Worm (Caenorhabditis elegans) whole organism, late embryonic: Measurements from ENCODE around the gene F16G10.14.
A peak's percentile ranks its signal among the peaks of the same experiment; 100 is the strongest.

Experiments
- C38D4.7 ChIP-seq: fragments of 200-800 bp; sonication (Bioruptor generic); optimal IDR thresholded peaks from 2 replicates; lab custom pipeline; 2018; ENCODE audit warnings: mild to moderate bottlenecking, missing genetic modification characterization, moderate library complexity, missing compliant biosample characterization
- K02D7.2 ChIP-seq: sonication (generic microtip); optimal IDR thresholded peaks from 2 replicates; lab custom pipeline; 2017; ENCODE audit warnings: mild to moderate bottlenecking, missing genetic modification characterization, missing compliant biosample characterization
- K09A11.1 ChIP-seq: sonication (generic microtip); optimal IDR thresholded peaks from 2 replicates; lab custom pipeline; 2017; ENCODE audit warnings: antibody characterized with exemption, mild to moderate bottlenecking, missing genetic modification characterization, missing compliant biosample characterization; ENCODE audit not compliant: insufficient read depth
- T23F11.4 ChIP-seq: fragments of 200-800 bp; sonication (Bioruptor generic); optimal IDR thresholded peaks from 2 replicates; lab custom pipeline; 2018; ENCODE audit warnings: mild to moderate bottlenecking, missing genetic modification characterization, missing compliant biosample characterization
- Y22D7AL.16 ChIP-seq: sonication (generic microtip); optimal IDR thresholded peaks from 2 replicates; lab custom pipeline; 2016; ENCODE audit warnings: missing genetic modification characterization, missing compliant biosample characterization
- ama-1 ChIP-seq: fragments of 150-350 bp; optimal IDR thresholded peaks from 2 replicates; lab custom pipeline; 2014
- ceh-14 ChIP-seq: sonication (generic microtip); optimal IDR thresholded peaks from 2 replicates; lab custom pipeline; 2016; ENCODE audit warnings: missing genotype, missing genetic modification characterization, missing compliant biosample characterization
- ceh-18 ChIP-seq: sonication (generic microtip); optimal IDR thresholded peaks from 2 replicates; lab custom pipeline; 2016; ENCODE audit warnings: missing genetic modification characterization, missing compliant biosample characterization
- ceh-2 ChIP-seq: sonication (generic microtip); optimal IDR thresholded peaks from 2 replicates; lab custom pipeline; 2016; ENCODE audit warnings: missing genotype, missing genetic modification characterization, missing compliant biosample characterization
- ceh-22 ChIP-seq: sonication (generic microtip); optimal IDR thresholded peaks from 2 replicates; lab custom pipeline; 2017; ENCODE audit warnings: missing biosample characterization, missing genetic modification characterization
- ceh-34 ChIP-seq: sonication (generic microtip); optimal IDR thresholded peaks from 2 replicates; lab custom pipeline; 2016; ENCODE audit warnings: mild to moderate bottlenecking, missing genetic modification characterization, missing compliant biosample characterization
- ceh-45 ChIP-seq: fragments of 200-800 bp; sonication (Bioruptor generic); IDR thresholded peaks from 2 replicates; pipeline ENCODE4 v1.3.6; 2022; ENCODE audit warnings: missing genetic modification reagents, missing genetic modification characterization, missing compliant biosample characterization
- ceh-48 ChIP-seq: sonication (generic microtip); optimal IDR thresholded peaks from 2 replicates; lab custom pipeline; 2016; ENCODE audit warnings: missing genetic modification characterization, inconsistent platforms, missing compliant biosample characterization
- ceh-6 ChIP-seq: fragments of 200-800 bp; sonication (Bioruptor generic); optimal IDR thresholded peaks from 2 replicates; lab custom pipeline; 2018; ENCODE audit warnings: mild to moderate bottlenecking, missing genetic modification characterization, missing compliant biosample characterization
- ceh-9 ChIP-seq: sonication (generic microtip); optimal IDR thresholded peaks from 2 replicates; lab custom pipeline; 2016; ENCODE audit warnings: mild to moderate bottlenecking, missing genetic modification characterization, inconsistent platforms, missing compliant biosample characterization
- elt-2 ChIP-seq: sonication (generic microtip); optimal IDR thresholded peaks from 2 replicates; lab custom pipeline; 2016; ENCODE audit warnings: missing genetic modification reagents, missing genetic modification characterization, missing compliant biosample characterization
- ets-4 ChIP-seq: sonication (generic microtip); optimal IDR thresholded peaks from 2 replicates; lab custom pipeline; 2016; ENCODE audit warnings: missing genetic modification characterization, missing compliant biosample characterization
- fax-1 ChIP-seq: sonication (generic microtip); optimal IDR thresholded peaks from 2 replicates; lab custom pipeline; 2016; ENCODE audit warnings: missing genotype, missing genetic modification characterization, missing compliant biosample characterization
- fkh-10 ChIP-seq: fragments of 150-350 bp; optimal IDR thresholded peaks from 2 replicates; lab custom pipeline; 2014; ENCODE audit warnings: missing biosample characterization, missing genetic modification reagents, missing genetic modification characterization
- hlh-13 ChIP-seq: fragments of 200-800 bp; sonication (Bioruptor generic); optimal IDR thresholded peaks from 2 replicates; lab custom pipeline; 2018; ENCODE audit warnings: mild to moderate bottlenecking, missing genetic modification characterization, missing compliant biosample characterization
- hlh-30 ChIP-seq: sonication (generic microtip); optimal IDR thresholded peaks from 2 replicates; lab custom pipeline; 2017; ENCODE audit warnings: antibody characterized with exemption, missing genetic modification characterization, missing compliant biosample characterization; ENCODE audit not compliant: insufficient read depth
- hlh-8 ChIP-seq: sonication (generic microtip); optimal IDR thresholded peaks from 2 replicates; lab custom pipeline; 2016; ENCODE audit warnings: missing genotype, missing genetic modification characterization, missing compliant biosample characterization
- lin-11 ChIP-seq: fragments of 200-800 bp; sonication (Bioruptor generic); optimal IDR thresholded peaks from 2 replicates; lab custom pipeline; 2018; ENCODE audit warnings: mild to moderate bottlenecking, missing genetic modification characterization, missing compliant biosample characterization
- madf-2 ChIP-seq: sonication (generic microtip); optimal IDR thresholded peaks from 2 replicates; lab custom pipeline; 2017; ENCODE audit warnings: missing genetic modification characterization, missing compliant biosample characterization
- nfya-1 ChIP-seq: sonication (generic microtip); optimal IDR thresholded peaks from 2 replicates; lab custom pipeline; 2017; ENCODE audit warnings: missing genetic modification characterization, mild to moderate bottlenecking, missing compliant biosample characterization, antibody characterized with exemption, moderate library complexity
- nhr-232 ChIP-seq: sonication (generic microtip); optimal IDR thresholded peaks from 2 replicates; lab custom pipeline; 2016; ENCODE audit warnings: missing genetic modification characterization, missing compliant biosample characterization
- npax-4 ChIP-seq: sonication (generic microtip); optimal IDR thresholded peaks from 2 replicates; lab custom pipeline; 2016; ENCODE audit warnings: missing genetic modification characterization, missing compliant biosample characterization
- pag-3 ChIP-seq: sonication (generic microtip); optimal IDR thresholded peaks from 2 replicates; lab custom pipeline; 2016; ENCODE audit warnings: missing compliant biosample characterization, missing genetic modification characterization, borderline replicate concordance
- pax-1 ChIP-seq: fragments of 150-350 bp; optimal IDR thresholded peaks from 2 replicates; lab custom pipeline; 2014; ENCODE audit warnings: missing biosample characterization, missing genetic modification characterization
- pha-2 ChIP-seq: sonication (generic microtip); optimal IDR thresholded peaks from 2 replicates; lab custom pipeline; 2017; ENCODE audit warnings: mild to moderate bottlenecking, missing genetic modification characterization, missing compliant biosample characterization
- pha-4 ChIP-seq: fragments of 150-350 bp; optimal IDR thresholded peaks from 2 replicates; lab custom pipeline; 2018; ENCODE audit warnings: missing biosample characterization, missing genetic modification reagents, missing genetic modification characterization
- pros-1 ChIP-seq: fragments of 150-350 bp; optimal IDR thresholded peaks from 2 replicates; lab custom pipeline; 2014; ENCODE audit warnings: missing biosample characterization, missing genetic modification reagents, missing genetic modification characterization
- ref-2 ChIP-seq: sonication (generic microtip); optimal IDR thresholded peaks from 2 replicates; lab custom pipeline; 2016; ENCODE audit warnings: missing genetic modification characterization, missing compliant biosample characterization
- rnt-1 ChIP-seq: sonication (generic microtip); optimal IDR thresholded peaks from 2 replicates; lab custom pipeline; 2016; ENCODE audit warnings: missing genetic modification characterization, missing compliant biosample characterization
- sdc-2 ChIP-seq: sonication (generic microtip); optimal IDR thresholded peaks from 2 replicates; lab custom pipeline; 2016; ENCODE audit warnings: missing genotype, missing genetic modification characterization, missing compliant biosample characterization
- sox-2 ChIP-seq: fragments of 200-800 bp; sonication (Bioruptor generic); IDR thresholded peaks from 2 replicates; pipeline ENCODE4 v1.3.6; 2022; ENCODE audit warnings: missing genetic modification reagents, missing genetic modification characterization, missing compliant biosample characterization
- sox-4 ChIP-seq: sonication (generic microtip); optimal IDR thresholded peaks from 2 replicates; lab custom pipeline; 2017; ENCODE audit warnings: mild to moderate bottlenecking, missing genetic modification characterization, inconsistent platforms, missing compliant biosample characterization
- syd-9 ChIP-seq: sonication (generic microtip); optimal IDR thresholded peaks from 2 replicates; lab custom pipeline; 2016; ENCODE audit warnings: mild to moderate bottlenecking, missing genetic modification characterization, moderate library complexity, missing compliant biosample characterization
- tbx-7 ChIP-seq: sonication (generic microtip); optimal IDR thresholded peaks from 2 replicates; lab custom pipeline; 2016; ENCODE audit warnings: missing genotype, missing genetic modification characterization, missing compliant biosample characterization
- ttx-3 ChIP-seq: sonication (generic microtip); optimal IDR thresholded peaks from 2 replicates; lab custom pipeline; 2016; ENCODE audit warnings: missing genetic modification reagents, missing genetic modification characterization, missing compliant biosample characterization
- unc-42 ChIP-seq: sonication (generic microtip); optimal IDR thresholded peaks from 2 replicates; lab custom pipeline; 2016; ENCODE audit warnings: missing genotype, missing genetic modification characterization, missing compliant biosample characterization
- unc-55 ChIP-seq: sonication (generic microtip); optimal IDR thresholded peaks from 2 replicates; lab custom pipeline; 2017; ENCODE audit warnings: missing biosample characterization, missing genetic modification reagents, missing genetic modification characterization
- unc-86 ChIP-seq: sonication (generic microtip); optimal IDR thresholded peaks from 2 replicates; lab custom pipeline; 2016; ENCODE audit warnings: missing genetic modification characterization, missing compliant biosample characterization
- zip-5 ChIP-seq: sonication (generic microtip); optimal IDR thresholded peaks from 2 replicates; lab custom pipeline; 2016; ENCODE audit warnings: missing genetic modification characterization, missing compliant biosample characterization
- ztf-16 ChIP-seq: sonication (generic microtip); optimal IDR thresholded peaks from 2 replicates; lab custom pipeline; 2017; ENCODE audit warnings: missing genetic modification characterization, missing compliant biosample characterization

The F16G10.14 gene

DNA sequence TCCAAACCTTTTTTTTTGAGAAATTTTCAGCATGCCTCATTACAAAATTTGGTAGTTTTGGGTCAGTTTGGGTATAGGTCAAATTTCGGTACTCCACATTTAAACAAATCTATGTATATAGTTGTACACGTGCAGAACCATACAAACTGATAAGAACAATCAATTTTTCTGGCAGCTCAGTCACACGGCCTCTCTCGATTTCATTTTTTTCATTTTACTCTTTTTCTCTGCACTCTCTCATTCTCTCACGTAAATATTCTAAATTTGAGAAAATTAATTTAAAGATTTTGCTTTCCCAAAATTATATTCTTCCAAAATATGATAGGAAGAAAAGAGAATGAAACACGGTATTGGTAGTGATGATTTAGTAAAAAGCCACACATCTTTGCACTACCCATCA is 22.4 kb upstream of the F16G10.14 start:
- TF ChIP-seq hlh-13 (GFP tag; lab: Kevin White, UChicago) (no peak), elt-2 (tag; lab: Kevin White, UChicago) (peak; percentile 24)

- no peak for TF ChIP-seq pag-3 (tag; lab: Kevin White, UChicago)
- TF ChIP-seq elt-2 (tag; lab: Kevin White, UChicago) = peak; percentile 21
These were observed 21.9 kb upstream of the F16G10.14 start for ce11 chrII:2420685-2421084.

DNA sequence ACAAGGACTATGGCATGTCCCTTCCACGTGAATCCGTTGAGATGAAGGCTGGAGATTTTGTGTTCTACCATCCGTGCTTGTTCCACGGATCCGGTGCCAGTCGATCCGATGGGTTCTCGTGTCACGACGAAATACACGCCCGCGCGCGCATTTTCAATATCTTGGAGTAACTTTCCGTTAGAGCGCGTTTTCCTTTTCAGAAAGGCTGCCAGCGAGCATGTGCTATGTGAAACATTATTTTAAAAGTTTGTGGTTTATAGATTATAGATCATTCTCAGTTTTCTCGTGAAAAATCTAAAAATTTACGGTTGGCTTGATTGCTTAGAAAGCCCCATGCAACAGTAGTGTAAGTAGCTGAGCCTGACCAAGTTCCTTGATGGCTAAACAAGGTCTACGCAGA is 20.1 kb upstream of the F16G10.14 start, which contains the start of gene fbxc-20:
Gene fbxc-20 (plus strand): TSS at position 301 of the 400 bp plus-strand sequence.
- TF ChIP-seq sdc-2 = no peak
- no peak for TF ChIP-seq ref-2 (tag; lab: Kevin White, UChicago)
- TF ChIP-seq ceh-18 (tag; lab: Kevin White, UChicago) = no peak
- TF ChIP-seq ttx-3 (tag; lab: Kevin White, UChicago) = no peak
- no peak for TF ChIP-seq hlh-13 (GFP tag; lab: Kevin White, UChicago)
- no peak for TF ChIP-seq pha-2
- no peak for TF ChIP-seq Y22D7AL.16 (tag; lab: Kevin White, UChicago)
- TF ChIP-seq ceh-2 (tag; lab: Kevin White, UChicago) = no peak
- no peak for TF ChIP-seq T23F11.4 (GFP tag; lab: Kevin White, UChicago)
- TF ChIP-seq ets-4 (tag; lab: Kevin White, UChicago) = no peak
- TF ChIP-seq ceh-22 = no peak
- no peak for TF ChIP-seq K09A11.1 (tag; lab: Kevin White, UChicago)
- no peak for TF ChIP-seq lin-11
- no peak for TF ChIP-seq sox-4 (tag; lab: Kevin White, UChicago)
- TF ChIP-seq C38D4.7 (GFP tag; lab: Kevin White, UChicago) = no peak
- no peak for TF ChIP-seq pha-4 (tag; lab: Kevin White, UChicago)
- TF ChIP-seq, all 69 proteins: peak for 0

ce11 chrII:2417889-2418288 is 19.1 kb upstream of the F16G10.14 start, which contains the start of the genes F42G2.5 and F42G2.7:
Gene F42G2.5, minus strand, starts transcription at chrII:2417989.
Gene F42G2.7, plus strand, starts transcription at chrII:2418158.
- TF ChIP-seq zip-5 (tag; lab: Kevin White, UChicago) (no peak), ceh-45 (GFP tag; lab: Robert Waterston, UW) (no peak), K02D7.2 (tag; lab: Kevin White, UChicago) (no peak), ceh-22 (no peak), ztf-16 (no peak), hlh-8 (tag; lab: Kevin White, UChicago) (no peak), pros-1 (tag; lab: Kevin White, UChicago) (no peak), sox-2 (GFP tag; lab: Robert Waterston, UW) (no peak), tbx-7 (no peak), unc-86 (no peak), K09A11.1 (tag; lab: Kevin White, UChicago) (no peak), ceh-6 (GFP tag; lab: Kevin White, UChicago) (no peak), npax-4 (tag; lab: Kevin White, UChicago) (no peak), unc-42 (tag; lab: Kevin White, UChicago) (no peak), ref-2 (tag; lab: Kevin White, UChicago) (no peak), elt-2 (tag; lab: Kevin White, UChicago) (no peak), unc-55 (GFP tag; lab: Kevin White, UChicago) (no peak)

- TF ChIP-seq K09A11.1 (tag; lab: Kevin White, UChicago) (no peak), fax-1 (tag; lab: Kevin White, UChicago) (no peak), rnt-1 (no peak), ceh-6 (GFP tag; lab: Kevin White, UChicago) (no peak), ceh-48 (tag; lab: Kevin White, UChicago) (no peak), nhr-232 (no peak), fkh-10 (GFP tag; lab: Kevin White, UChicago) (no peak), ceh-34 (tag; lab: Kevin White, UChicago) (no peak), nfya-1 (tag; lab: Kevin White, UChicago) (no peak), unc-55 (GFP tag; lab: Kevin White, UChicago) (no peak), ama-1 (lab: Kevin White, UChicago) (no peak), syd-9 (no peak), madf-2 (tag; lab: Kevin White, UChicago) (no peak), C38D4.7 (GFP tag; lab: Kevin White, UChicago) (no peak), hlh-30 (no peak), pros-1 (tag; lab: Kevin White, UChicago) (no peak), ceh-14 (tag; lab: Kevin White, UChicago) (no peak), pax-1 (tag; lab: Kevin White, UChicago) (no peak), ceh-9 (no peak)
- TF ChIP-seq, all 69 proteins: peak for 0
These were observed 16.7 kb upstream of the F16G10.14 start, which contains the start of gene fbxa-4 for ce11 chrII:2415439-2415838. Gene fbxa-4, minus strand, starts transcription at chrII:2415531.
